Worm (Caenorhabditis elegans): ENCODE data around the gene gcs-1.

DNA sequence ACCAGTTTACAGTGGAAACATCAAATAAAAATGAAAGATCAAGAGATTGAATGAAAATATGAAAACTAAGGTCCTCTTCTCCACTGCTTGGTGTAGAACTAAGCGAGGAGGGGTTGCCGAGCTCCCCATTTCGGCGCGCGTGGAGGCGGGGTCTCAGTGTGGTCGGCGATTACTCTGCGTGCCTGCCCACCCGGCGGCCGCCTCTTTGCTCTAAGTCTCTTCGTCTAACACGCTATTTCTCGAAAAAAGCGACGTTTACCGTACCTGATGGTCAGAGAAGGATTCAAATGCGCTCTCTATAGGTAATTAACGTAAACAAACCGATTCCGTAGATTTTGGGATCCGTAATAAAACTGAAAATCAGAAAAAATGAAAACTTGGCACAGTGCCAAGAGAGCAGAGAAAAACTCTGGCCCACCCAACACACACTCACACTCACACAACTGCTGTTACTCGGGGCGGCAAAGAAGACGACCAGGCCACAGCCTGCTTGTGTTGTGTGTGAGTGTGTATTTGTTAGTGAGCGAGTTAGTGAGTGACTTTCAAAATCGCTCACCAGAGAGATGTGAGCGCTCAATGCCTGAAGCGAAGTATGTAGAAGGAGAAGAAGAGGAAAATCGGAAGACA is 23.6 kb upstream of the gcs-1 start:
- TF ChIP-seq ztf-11 (tag; optimal IDR thresholded peaks at IDR 0.05) (no peak), daf-16 (GFP tag; optimal IDR thresholded peaks at IDR 0.05) (peak in 1 of 2 experiments; percentile 26), daf-16 (tag; optimal IDR thresholded peaks at IDR 0.05) (peak; percentile 48), ceh-62 (tag; optimal IDR thresholded peaks at IDR 0.05) (no peak), mdt-29 (GFP tag; IDR thresholded peaks at IDR 0.05) (no peak)

Measured in whole organism, L4 larva.